Fruit fly (Drosophila melanogaster): ENCODE data around the gene CG14963.

The CG14963 gene

DNA sequence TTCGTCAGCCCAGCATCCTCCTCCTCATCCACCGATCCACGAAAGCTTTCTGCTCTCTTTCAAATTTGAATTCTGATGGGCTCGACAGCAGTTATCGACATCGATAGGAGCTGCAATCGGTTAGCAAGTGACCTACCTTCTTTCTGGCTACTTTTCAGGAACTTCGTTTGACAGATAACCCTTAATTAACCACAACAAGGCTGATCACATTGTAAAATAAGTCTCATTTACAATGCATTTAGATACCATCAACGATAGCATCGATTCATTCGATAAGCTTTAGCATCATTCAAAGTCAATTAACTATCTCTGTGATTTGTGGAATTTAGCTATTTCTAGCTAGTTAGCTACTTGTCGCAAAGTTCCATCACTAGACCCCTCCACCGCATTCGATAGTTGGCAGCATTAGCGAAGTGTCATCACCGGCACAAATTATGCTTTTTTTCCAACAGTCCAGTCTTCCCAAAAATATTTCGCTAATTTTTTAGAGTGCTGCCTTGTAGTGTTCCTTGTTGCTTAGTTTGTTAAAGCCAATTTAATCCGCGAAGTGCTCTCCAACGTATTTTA lies 6.3 kb upstream of the CG14963 start, which contains the start of the genes MnM and Girdin (continued):
- no peak for TF ChIP-seq CG15479 (GFP tag; optimal IDR thresholded peaks at IDR 0.05)
- peak; percentile 44; the same call in 1 of the 2 replicates for TF ChIP-seq al (GFP tag; IDR thresholded peaks at IDR 0.05)
- TF ChIP-seq CG15514 (GFP tag; optimal IDR thresholded peaks at IDR 0.05): peak; percentile 88
- no peak for TF ChIP-seq lov (optimal IDR thresholded peaks at IDR 0.05)
- no peak for TF ChIP-seq lov (GFP tag; IDR thresholded peaks at IDR 0.05)
- TF ChIP-seq CG8944 (GFP tag; optimal IDR thresholded peaks at IDR 0.05): peak; percentile 66
- no peak for TF ChIP-seq aop (GFP tag; IDR thresholded peaks at IDR 0.05)
- no peak for TF ChIP-seq Lim3 (GFP tag; IDR thresholded peaks at IDR 0.05)
- no peak for TF ChIP-seq Jarid2 (GFP tag; optimal IDR thresholded peaks at IDR 0.05)
- TF ChIP-seq seq (GFP tag; IDR thresholded peaks at IDR 0.05): no peak
- peak; percentile 73 for TF ChIP-seq bab2 (GFP tag; optimal IDR thresholded peaks at IDR 0.05)
- TF ChIP-seq fd102C (GFP tag; optimal IDR thresholded peaks at IDR 0.05): no peak
- peak; percentile 75 for TF ChIP-seq hbn (GFP tag; IDR thresholded peaks at IDR 0.05; ENCODE audit: partially characterized antibody)
- TF ChIP-seq bowl (GFP tag; IDR thresholded peaks at IDR 0.05): no peak
- peak; percentile 36 for TF ChIP-seq CG18619 (GFP tag; optimal IDR thresholded peaks at IDR 0.05)
- TF ChIP-seq Blimp-1 (GFP tag; optimal IDR thresholded peaks at IDR 0.05): no peak
- no peak for TF ChIP-seq Oaz (GFP tag; IDR thresholded peaks at IDR 0.05)
- TF ChIP-seq H2.0 (GFP tag; IDR thresholded peaks at IDR 0.05): 0 out of 2 replicates have a peak, but pooled peaks have one; percentile 8
- no peak for TF ChIP-seq CG17359 (tag; optimal IDR thresholded peaks at IDR 0.05)
- no peak for TF ChIP-seq CG2678 (tag; optimal IDR thresholded peaks at IDR 0.05)
- peak; percentile 28 for TF ChIP-seq da (GFP tag; optimal IDR thresholded peaks at IDR 0.05)
- TF ChIP-seq CG6791 (GFP tag; IDR thresholded peaks at IDR 0.05; ENCODE audit: partially characterized antibody): peak; percentile 69; the same call in 1 of the 3 replicates
- TF ChIP-seq C15 (GFP tag; IDR thresholded peaks at IDR 0.05): no peak
- TF ChIP-seq grn (GFP tag; optimal IDR thresholded peaks at IDR 0.05): no peak
- TF ChIP-seq Lhr (GFP tag; optimal IDR thresholded peaks at IDR 0.05): peak; percentile 72
- TF ChIP-seq gem (tag; optimal IDR thresholded peaks at IDR 0.05): no peak
- TF ChIP-seq gcm (GFP tag; optimal IDR thresholded peaks at IDR 0.05): no peak
- peak; percentile 83 for TF ChIP-seq slbo (GFP tag; IDR thresholded peaks at IDR 0.05)
- TF ChIP-seq ab (GFP tag; optimal IDR thresholded peaks at IDR 0.05): peak; percentile 45
- TF ChIP-seq cwo (GFP tag; optimal IDR thresholded peaks at IDR 0.05): no peak
- TF ChIP-seq CG9215 (GFP tag; IDR thresholded peaks at IDR 0.05): peak; percentile 67
- peak; percentile 60 for TF ChIP-seq CG9876 (GFP tag; optimal IDR thresholded peaks at IDR 0.05)
- no peak for TF ChIP-seq CG6254 (GFP tag; optimal IDR thresholded peaks at IDR 0.05)
- TF ChIP-seq CG12236 (GFP tag; optimal IDR thresholded peaks at IDR 0.05): peak; percentile 1
- TF ChIP-seq CG13296 (GFP tag; optimal IDR thresholded peaks at IDR 0.05): no peak
- peak; percentile 77 for TF ChIP-seq Hsf (GFP tag; optimal IDR thresholded peaks at IDR 0.05)
- TF ChIP-seq CG5180 (GFP tag; optimal IDR thresholded peaks at IDR 0.05): no peak
- TF ChIP-seq Hr3 (GFP tag; optimal IDR thresholded peaks at IDR 0.05): peak; percentile 86
- TF ChIP-seq ems (GFP tag; optimal IDR thresholded peaks at IDR 0.05): peak; percentile 50
- TF ChIP-seq lilli (GFP tag; optimal IDR thresholded peaks at IDR 0.05): peak; percentile 87
- TF ChIP-seq CG6683 (GFP tag; optimal IDR thresholded peaks at IDR 0.05): no peak
- no peak for TF ChIP-seq CG10321 (GFP tag; IDR thresholded peaks at IDR 0.05)
- peak; percentile 55 for TF ChIP-seq CG2712 (tag; optimal IDR thresholded peaks at IDR 0.05)
- TF ChIP-seq fu2 (GFP tag; optimal IDR thresholded peaks at IDR 0.05): peak; percentile 82
- peak; percentile 37; the same call in 1 of the 2 replicates for TF ChIP-seq CG14014 (GFP tag; IDR thresholded peaks at IDR 0.05)
- TF ChIP-seq klu (GFP tag; IDR thresholded peaks at IDR 0.05): 0 out of 2 replicates have a peak, but pooled peaks have one; percentile 13
- TF ChIP-seq CG11504 (tag; optimal IDR thresholded peaks at IDR 0.05): no peak
- peak; percentile 53; the same call in 1 of the 2 replicates for TF ChIP-seq CG32532 (GFP tag; IDR thresholded peaks at IDR 0.05)
- TF ChIP-seq sug (tag; optimal IDR thresholded peaks at IDR 0.05): no peak
- no peak for TF ChIP-seq CG11695 (GFP tag; IDR thresholded peaks at IDR 0.05)
